Worm (Caenorhabditis elegans): ENCODE results near the gene mep-1.

- TF ChIP-seq scrt-1 (GFP tag; IDR thresholded peaks at IDR 0.05) (no peak), aly-1 (tag; optimal IDR thresholded peaks at IDR 0.05) (no peak), pes-1 (GFP tag; IDR thresholded peaks at IDR 0.05) (no peak)
Measured at ce11 chrIV:11527752-11528151, 3.3 kb downstream of the mep-1 start, which contains the start of gene M04B2.2.

All from whole organism, early embryonic.